Worm (Caenorhabditis elegans) whole organism, young adult: Measurements from ENCODE around the gene bed-2.

Experiments used
- C06A6.2 ChIP-seq: fragments of 200-800 bp; sonication (Bioruptor generic); conservative IDR thresholded peaks from 2 replicates; pipeline ENCODE4 v1.3.6; 2022; ENCODE audit warnings: missing genetic modification characterization, missing compliant biosample characterization
- D2030.7 ChIP-seq: fragments of 200-800 bp; sonication (Bioruptor generic); IDR thresholded peaks from 2 replicates; pipeline ENCODE4 v1.3.6; 2022; ENCODE audit warnings: missing genetic modification reagents, missing genetic modification characterization, missing compliant biosample characterization
- F10E7.11 ChIP-seq: sonication (generic microtip); optimal IDR thresholded peaks from 2 replicates; lab custom pipeline; 2017; ENCODE audit warnings: mild to moderate bottlenecking, missing genetic modification characterization, moderate library complexity, missing compliant biosample characterization
- F37B4.10 ChIP-seq: fragments of 200-800 bp; sonication (Bioruptor generic); IDR thresholded peaks from 2 replicates; pipeline ENCODE4 v1.3.6; 2022; ENCODE audit warnings: missing genetic modification characterization, missing compliant biosample characterization
- F49E8.2 ChIP-seq: sonication (generic microtip); optimal IDR thresholded peaks from 3 replicates; lab custom pipeline; 2017; ENCODE audit warnings: missing genetic modification characterization, mild to moderate bottlenecking, missing compliant biosample characterization, antibody characterized with exemption, moderate library complexity; ENCODE audit not compliant: insufficient read depth
- F57C9.4 ChIP-seq: sonication (generic microtip); optimal IDR thresholded peaks from 2 replicates; lab custom pipeline; 2017; ENCODE audit warnings: mild to moderate bottlenecking, missing genetic modification characterization, missing compliant biosample characterization
- Y53G8AR.9 ChIP-seq: fragments of 200-800 bp; sonication (Bioruptor generic); conservative IDR thresholded peaks from 2 replicates; pipeline ENCODE4 v1.3.6; 2022; ENCODE audit warnings: missing genetic modification reagents, missing genetic modification characterization, missing compliant biosample characterization
- ZK185.1 ChIP-seq: sonication (generic microtip); optimal IDR thresholded peaks from 2 replicates; lab custom pipeline; 2016; ENCODE audit warnings: mild to moderate bottlenecking, missing genetic modification characterization, missing compliant biosample characterization; ENCODE audit not compliant: poor library complexity, severe bottlenecking
- akir-1 ChIP-seq: fragments of 200-800 bp; sonication (Bioruptor generic); optimal IDR thresholded peaks from 2 replicates; lab custom pipeline; 2018; ENCODE audit warnings: mild to moderate bottlenecking, missing genetic modification characterization, moderate library complexity, missing compliant biosample characterization
- bed-2 ChIP-seq: fragments of 200-800 bp; sonication (Bioruptor generic); IDR thresholded peaks from 2 replicates; pipeline ENCODE4 v1.3.6; 2022; ENCODE audit warnings: missing genetic modification reagents, missing genetic modification characterization, missing compliant biosample characterization
- ccch-3 ChIP-seq: fragments of 200-800 bp; sonication (Bioruptor generic); optimal IDR thresholded peaks from 2 replicates; lab custom pipeline; 2018; ENCODE audit warnings: mild to moderate bottlenecking, missing genetic modification characterization, missing compliant biosample characterization
- ceh-27 ChIP-seq: fragments of 200-800 bp; sonication (Bioruptor generic); optimal IDR thresholded peaks from 2 replicates; lab custom pipeline; 2018; ENCODE audit warnings: mild to moderate bottlenecking, missing genetic modification characterization, moderate library complexity, missing compliant biosample characterization
- ceh-58 ChIP-seq: fragments of 200-800 bp; sonication (Bioruptor generic); IDR thresholded peaks from 2 replicates; pipeline ENCODE4 v1.3.6; 2022; ENCODE audit warnings: missing genetic modification characterization, missing compliant biosample characterization
- die-1 ChIP-seq: sonication (generic microtip); optimal IDR thresholded peaks from 2 replicates; lab custom pipeline; 2016; ENCODE audit warnings: missing genotype, mild to moderate bottlenecking, missing genetic modification characterization, missing compliant biosample characterization
- dpl-1 ChIP-seq: fragments of 150-350 bp; optimal IDR thresholded peaks from 2 replicates; lab custom pipeline; 2014; ENCODE audit warnings: missing biosample characterization, missing genetic modification reagents, missing genetic modification characterization
- gei-17 ChIP-seq: fragments of 200-800 bp; sonication (Bioruptor generic); optimal IDR thresholded peaks from 2 replicates; lab custom pipeline; 2018; ENCODE audit warnings: mild to moderate bottlenecking, missing genetic modification characterization, missing compliant biosample characterization
- him-1 ChIP-seq: sonication (generic microtip); optimal IDR thresholded peaks from 2 replicates; lab custom pipeline; 2016; ENCODE audit warnings: missing genotype, missing genetic modification reagents, missing genetic modification characterization, missing compliant biosample characterization
- hlh-12 ChIP-seq: sonication (generic microtip); optimal IDR thresholded peaks from 2 replicates; lab custom pipeline; 2016; ENCODE audit warnings: missing genetic modification characterization, missing compliant biosample characterization
- hmg-20 ChIP-seq: fragments of 200-800 bp; sonication (Bioruptor generic); IDR thresholded peaks from 2 replicates; pipeline ENCODE4 v1.3.6; 2022; ENCODE audit warnings: missing genetic modification reagents, missing genetic modification characterization, missing compliant biosample characterization
- hrde-1 ChIP-seq: sonication (generic microtip); optimal IDR thresholded peaks from 2 replicates; lab custom pipeline; 2016; ENCODE audit warnings: missing genetic modification characterization, mild to moderate bottlenecking, missing compliant biosample characterization, moderate library complexity, missing genotype, missing genetic modification reagents, borderline replicate concordance
- hsf-1 ChIP-seq: fragments of 200-800 bp; sonication (Bioruptor generic); IDR thresholded peaks from 2 replicates; pipeline ENCODE4 v1.3.6; 2022; ENCODE audit warnings: missing genetic modification reagents, missing genetic modification characterization, missing compliant biosample characterization
- lin-54 ChIP-seq: fragments of 200-800 bp; sonication (Bioruptor generic); optimal IDR thresholded peaks from 2 replicates; lab custom pipeline; 2018; ENCODE audit warnings: mild to moderate bottlenecking, missing genetic modification characterization, missing compliant biosample characterization
- lsl-1 ChIP-seq: fragments of 200-800 bp; sonication (Bioruptor generic); optimal IDR thresholded peaks from 2 replicates; lab custom pipeline; 2018; ENCODE audit warnings: mild to moderate bottlenecking, missing genetic modification characterization, moderate library complexity, missing compliant biosample characterization
- lsy-27 ChIP-seq: sonication (generic microtip); optimal IDR thresholded peaks from 2 replicates; lab custom pipeline; 2017; ENCODE audit warnings: missing genetic modification characterization, mild to moderate bottlenecking, missing compliant biosample characterization, antibody characterized with exemption, missing genotype, borderline replicate concordance; ENCODE audit not compliant: insufficient read depth
- mes-4 ChIP-seq: sonication (generic microtip); optimal IDR thresholded peaks from 2 replicates; lab custom pipeline; 2016; ENCODE audit warnings: missing genotype, missing genetic modification characterization, missing compliant biosample characterization
- nhr-27 ChIP-seq: fragments of 200-800 bp; sonication (Bioruptor generic); optimal IDR thresholded peaks from 2 replicates; lab custom pipeline; 2018; ENCODE audit warnings: mild to moderate bottlenecking, missing genetic modification characterization, moderate library complexity, missing compliant biosample characterization
- rec-8 ChIP-seq, 2 experiments: sonication (generic microtip); optimal IDR thresholded peaks; 2 replicates each; lab custom pipeline; 2016; ENCODE audit warnings: mild to moderate bottlenecking in 2 of 2, missing genetic modification characterization in 2 of 2, missing genetic modification reagents in 2 of 2, missing genotype in 2 of 2, missing biosample characterization in 1 of 2, missing compliant biosample characterization in 1 of 2, moderate library complexity in 1 of 2
- snpc-3.4 ChIP-seq: sonication (generic microtip); optimal IDR thresholded peaks from 2 replicates; lab custom pipeline; 2017; ENCODE audit warnings: missing genetic modification characterization, mild to moderate bottlenecking, missing compliant biosample characterization, antibody characterized with exemption, moderate library complexity, missing genotype, missing genetic modification reagents
- tlf-1 ChIP-seq: fragments of 200-800 bp; sonication (Bioruptor generic); optimal IDR thresholded peaks from 2 replicates; lab custom pipeline; 2018; ENCODE audit warnings: mild to moderate bottlenecking, missing genetic modification characterization, missing compliant biosample characterization
- unc-130 ChIP-seq: sonication (generic microtip); optimal IDR thresholded peaks from 2 replicates; lab custom pipeline; 2016; ENCODE audit warnings: missing genetic modification reagents, missing genetic modification characterization, missing compliant biosample characterization
- zim-3 ChIP-seq: sonication (generic microtip); optimal IDR thresholded peaks from 2 replicates; lab custom pipeline; 2017; ENCODE audit warnings: mild to moderate bottlenecking, missing genetic modification characterization, moderate library complexity, missing compliant biosample characterization
- ztf-22 ChIP-seq: fragments of 200-800 bp; sonication (Bioruptor generic); optimal IDR thresholded peaks from 2 replicates; lab custom pipeline; 2018; ENCODE audit warnings: mild to moderate bottlenecking, missing genetic modification characterization, moderate library complexity, missing compliant biosample characterization
- ztf-28 ChIP-seq: fragments of 200-800 bp; sonication (Bioruptor generic); IDR thresholded peaks from 2 replicates; pipeline ENCODE4 v1.3.6; 2022; ENCODE audit warnings: missing genetic modification reagents, missing genetic modification characterization, missing compliant biosample characterization
- ztf-3 ChIP-seq: fragments of 200-800 bp; sonication (Bioruptor generic); optimal IDR thresholded peaks from 2 replicates; lab custom pipeline; 2018; ENCODE audit warnings: mild to moderate bottlenecking, missing genetic modification characterization, missing compliant biosample characterization

Gene bed-2

ce11 chrIII:11505213-11505612, 34.6 kb upstream of the bed-2 start, which contains the start of the genes Y66D12A.21 and spe-6 (continued):
- no peak for TF ChIP-seq tlf-1 (GFP tag; lab: Kevin White, UChicago)

- TF ChIP-seq mes-4 (tag; lab: Kevin White, UChicago): no peak
- no peak for TF ChIP-seq gei-17
- no peak for TF ChIP-seq F10E7.11
- no peak for TF ChIP-seq hmg-20 (GFP tag; lab: Robert Waterston, UW)
- no peak for TF ChIP-seq snpc-3.4 (tag; lab: Kevin White, UChicago)
- TF ChIP-seq rec-8 (tag; optimal IDR thresholded peaks at IDR 0.05; lab: Kevin White, UChicago): no peak
- no peak for TF ChIP-seq hlh-12
- TF ChIP-seq hrde-1 (tag; lab: Kevin White, UChicago): no peak
- no peak for TF ChIP-seq F37B4.10 (GFP tag; lab: Robert Waterston, UW)
- TF ChIP-seq ZK185.1 (tag; lab: Kevin White, UChicago): no peak
- TF ChIP-seq lin-54 (GFP tag; lab: Kevin White, UChicago): no peak
- no peak for TF ChIP-seq ztf-22
- no peak for TF ChIP-seq lsl-1 (GFP tag; lab: Kevin White, UChicago)
- no peak for TF ChIP-seq F49E8.2 (tag; lab: Kevin White, UChicago)
- no peak for TF ChIP-seq him-1 (tag; lab: Kevin White, UChicago)
- TF ChIP-seq ccch-3 (GFP tag; lab: Kevin White, UChicago): no peak
- no peak for TF ChIP-seq D2030.7 (GFP tag; lab: Robert Waterston, UW)
- no peak for TF ChIP-seq lsy-27 (tag; lab: Kevin White, UChicago)
- no peak for TF ChIP-seq unc-130 (GFP tag; lab: Kevin White, UChicago)
- no peak for TF ChIP-seq die-1
Measured at ce11 chrIII:11502753-11503152, 32.1 kb upstream of the bed-2 start, which contains the start of gene tin-10. tin-10 (minus strand) TSS chrIII:11502853.

- TF ChIP-seq ztf-3 (no peak), ceh-58 (GFP tag; lab: Robert Waterston, UW) (no peak), akir-1 (no peak), ztf-22 (no peak), zim-3 (no peak), Y53G8AR.9 (GFP tag; lab: Robert Waterston, UW) (no peak), bed-2 (no peak), tlf-1 (GFP tag; lab: Kevin White, UChicago) (no peak), F10E7.11 (no peak), C06A6.2 (GFP tag; lab: Robert Waterston, UW) (no peak), dpl-1 (GFP tag; lab: Kevin White, UChicago) (no peak), ceh-27 (no peak), nhr-27 (tag; lab: Kevin White, UChicago) (no peak), ztf-28 (GFP tag; lab: Robert Waterston, UW) (no peak), F57C9.4 (no peak), F37B4.10 (GFP tag; lab: Robert Waterston, UW) (no peak), hsf-1 (no peak), lsy-27 (tag; lab: Kevin White, UChicago) (no peak), rec-8 (tag; optimal IDR thresholded peaks at IDR 0.05; lab: Kevin White, UChicago) (no peak)
Measured at ce11 chrIII:11500647-11501046, 30.0 kb upstream of the bed-2 start, which contains the start of gene nars-2. nars-2 (minus strand) TSS chrIII:11500747.
